Worm (Caenorhabditis elegans): ENCODE results near the gene clp-1.

clp-1 gene

ce11 chrIII:7979659-7980058 is at the start of gene clp-1:
TSS of gene clp-1 (plus strand) at chrIII:7979959.
- TF ChIP-seq ctbp-1 (GFP tag; IDR thresholded peaks at IDR 0.05): no peak
- TF ChIP-seq daf-8 (GFP tag; IDR thresholded peaks at IDR 0.05): no peak
- TF ChIP-seq egl-43 (GFP tag; IDR thresholded peaks at IDR 0.05): 0 out of 2 replicates have a peak, but pooled peaks have one; percentile 16

ce11 chrIII:7933235-7933634 is 46.5 kb upstream of the clp-1 start, which contains the start of gene ran-2:
TSS of gene ran-2 (plus strand) at chrIII:7933535.
- no peak for TF ChIP-seq skn-1 (tag; optimal IDR thresholded peaks at IDR 0.05)
- no peak for TF ChIP-seq mes-2 (tag; optimal IDR thresholded peaks at IDR 0.05; ENCODE audit: poor library complexity, severe bottlenecking)
- no peak for TF ChIP-seq gei-8 (GFP tag; optimal IDR thresholded peaks at IDR 0.05)
- no peak for TF ChIP-seq jun-1 (tag; optimal IDR thresholded peaks at IDR 0.05)
- no peak for TF ChIP-seq daf-16 (GFP tag; optimal IDR thresholded peaks at IDR 0.05)
- peak; percentile 50 for TF ChIP-seq daf-16 (tag; optimal IDR thresholded peaks at IDR 0.05)
- no peak for TF ChIP-seq unc-39 (tag; optimal IDR thresholded peaks at IDR 0.05)
- TF ChIP-seq arid-1 (GFP tag; conservative IDR thresholded peaks at IDR 0.05): no peak
- no peak for TF ChIP-seq hif-1 (tag; optimal IDR thresholded peaks at IDR 0.05)
- no peak for TF ChIP-seq madf-9 (GFP tag; conservative IDR thresholded peaks at IDR 0.05)
- TF ChIP-seq daf-19 (GFP tag; conservative IDR thresholded peaks at IDR 0.05): no peak
- TF ChIP-seq R02D3.7 (tag; optimal IDR thresholded peaks at IDR 0.05): no peak
- TF ChIP-seq F26F4.8 (GFP tag; conservative IDR thresholded peaks at IDR 0.05): no peak
- no peak for TF ChIP-seq ceh-44 (GFP tag; IDR thresholded peaks at IDR 0.05)
- TF ChIP-seq ceh-82 (tag; optimal IDR thresholded peaks at IDR 0.05): no peak
- peak; percentile 22 for TF ChIP-seq pqm-1 (tag; optimal IDR thresholded peaks at IDR 0.05)
- no peak for TF ChIP-seq spr-1 (tag; optimal IDR thresholded peaks at IDR 0.05)
- no peak for TF ChIP-seq ceh-62 (tag; optimal IDR thresholded peaks at IDR 0.05)
- no peak for TF ChIP-seq ztf-7 (tag; optimal IDR thresholded peaks at IDR 0.05)
- TF ChIP-seq fos-1 (tag; optimal IDR thresholded peaks at IDR 0.05): no peak
- no peak for TF ChIP-seq F49E8.2 (tag; optimal IDR thresholded peaks at IDR 0.05; ENCODE audit: borderline replicate concordance)
- TF ChIP-seq dve-1 (tag; optimal IDR thresholded peaks at IDR 0.05; ENCODE audit: insufficient read depth): peak; percentile 16
- TF ChIP-seq nhr-76 (tag; optimal IDR thresholded peaks at IDR 0.05): no peak

- TF ChIP-seq madf-9 (GFP tag; conservative IDR thresholded peaks at IDR 0.05): no peak
- no peak for TF ChIP-seq unc-62 (GFP tag; optimal IDR thresholded peaks at IDR 0.05 in 1 of 2)
- TF ChIP-seq unc-62 (tag; optimal IDR thresholded peaks at IDR 0.05): no peak
- no peak for TF ChIP-seq zfp-2 (tag; optimal IDR thresholded peaks at IDR 0.05)
- TF ChIP-seq Y105C5A.15 (GFP tag; IDR thresholded peaks at IDR 0.05): no peak
- no peak for TF ChIP-seq nhr-28 (tag; optimal IDR thresholded peaks at IDR 0.05)
- TF ChIP-seq nhr-77 (tag; optimal IDR thresholded peaks at IDR 0.05): no peak
- TF ChIP-seq D1046.2 (GFP tag; IDR thresholded peaks at IDR 0.05): no peak
Observed at ce11 chrIII:7937548-7937947, 42.2 kb upstream of the clp-1 start, which contains the start of gene C29E4.10. TSS of gene C29E4.10 (plus strand) at chrIII:7937848.

ce11 chrIII:7940819-7941218 is 38.9 kb upstream of the clp-1 start, which contains the start of gene C29E4.12:
TSS of gene C29E4.12 (plus strand) at chrIII:7941151.
- no peak for TF ChIP-seq lin-15B (tag; optimal IDR thresholded peaks at IDR 0.05)
- TF ChIP-seq lsy-2 (tag; optimal IDR thresholded peaks at IDR 0.05): peak in 1 of 2 experiments; percentile 83
- TF ChIP-seq nhr-28 (tag; optimal IDR thresholded peaks at IDR 0.05): peak; percentile 52
- no peak for TF ChIP-seq spr-3 (GFP tag; optimal IDR thresholded peaks at IDR 0.05)
- peak; percentile 94 for TF ChIP-seq Y48G9A.11 (GFP tag; IDR thresholded peaks at IDR 0.05)
- TF ChIP-seq dve-1 (tag; optimal IDR thresholded peaks at IDR 0.05; ENCODE audit: insufficient read depth): peak; percentile 26
- TF ChIP-seq hlh-30 (tag; optimal IDR thresholded peaks at IDR 0.05; ENCODE audit: insufficient read depth): peak; percentile 79
- TF ChIP-seq daf-19 (GFP tag; conservative IDR thresholded peaks at IDR 0.05): no peak
- TF ChIP-seq nhr-6 (tag; optimal IDR thresholded peaks at IDR 0.05): peak; percentile 45
- TF ChIP-seq T20F7.1 (GFP tag; optimal IDR thresholded peaks at IDR 0.05): peak; percentile 99
- TF ChIP-seq aha-1 (tag): peak; percentile 62
- no peak for TF ChIP-seq nhr-77 (tag; optimal IDR thresholded peaks at IDR 0.05)
- no peak for TF ChIP-seq gei-8 (GFP tag; optimal IDR thresholded peaks at IDR 0.05)
- no peak for TF ChIP-seq snpc-1.2 (GFP tag; IDR thresholded peaks at IDR 0.05)
- TF ChIP-seq hmg-1.1 (GFP tag; IDR thresholded peaks at IDR 0.05): peak; percentile 65; the same call in 1 of the 2 replicates
- peak; percentile 96 for TF ChIP-seq dpl-1 (GFP tag; optimal IDR thresholded peaks at IDR 0.05)
- TF ChIP-seq hif-1 (tag; optimal IDR thresholded peaks at IDR 0.05): peak in 1 of 2 experiments; percentile 27
- no peak for TF ChIP-seq dmd-8 (GFP tag; IDR thresholded peaks at IDR 0.05)
- TF ChIP-seq nhr-25 (tag; optimal IDR thresholded peaks at IDR 0.05; ENCODE audit: borderline replicate concordance, insufficient read depth): peak; percentile 55
- peak; percentile 77 for TF ChIP-seq mes-2 (tag; optimal IDR thresholded peaks at IDR 0.05; ENCODE audit: poor library complexity, severe bottlenecking)
- TF ChIP-seq egl-43 (GFP tag; IDR thresholded peaks at IDR 0.05): no peak
- TF ChIP-seq egl-27 (tag; optimal IDR thresholded peaks at IDR 0.05): no peak
- no peak for TF ChIP-seq pqm-1 (tag; optimal IDR thresholded peaks at IDR 0.05)
